Worm (Caenorhabditis elegans) whole organism, L1 larva: ENCODE data around the gene ugt-7.

Experiments
- ceh-8 ChIP-seq: fragments of 200-800 bp; sonication (Bioruptor generic); optimal IDR thresholded peaks from 2 replicates; lab custom pipeline; 2018; ENCODE audit warnings: mild to moderate bottlenecking, missing genetic modification characterization, moderate library complexity, missing compliant biosample characterization
- skn-1 ChIP-seq: fragments of 150-350 bp; optimal IDR thresholded peaks from 2 replicates; lab custom pipeline; 2014; ENCODE audit warnings: missing biosample characterization, missing genetic modification characterization

- TF ChIP-seq ceh-8 (no peak), skn-1 (tag; lab: Kevin White, UChicago) (no peak)
These were observed 36.2 kb downstream of the ugt-7 start for ce11 chrV:4964020-4964635.
